Worm (Caenorhabditis elegans) whole organism, young adult: Measurements from ENCODE around the gene hal-3.

Source experiments
- lir-1 ChIP-seq: fragments of 200-800 bp; sonication (Bioruptor generic); conservative IDR thresholded peaks from 2 replicates; pipeline ENCODE4 v1.3.6; 2022; ENCODE audit warnings: missing genetic modification reagents, missing genetic modification characterization, missing compliant biosample characterization
- nfyb-1 ChIP-seq: fragments of 200-800 bp; sonication (Bioruptor generic); IDR thresholded peaks from 2 replicates; pipeline ENCODE4 v1.3.6; 2022; ENCODE audit warnings: missing genetic modification reagents, missing genetic modification characterization, missing compliant biosample characterization
- rec-8 ChIP-seq, 2 experiments: sonication (generic microtip); optimal IDR thresholded peaks; 2 replicates each; lab custom pipeline; 2016; ENCODE audit warnings: mild to moderate bottlenecking in 2 of 2, missing genetic modification characterization in 2 of 2, missing genetic modification reagents in 2 of 2, missing genotype in 2 of 2, missing biosample characterization in 1 of 2, missing compliant biosample characterization in 1 of 2, moderate library complexity in 1 of 2
- snpc-1.3 ChIP-seq: sonication (generic microtip); optimal IDR thresholded peaks from 2 replicates; lab custom pipeline; 2017; ENCODE audit warnings: missing genetic modification characterization, mild to moderate bottlenecking, missing compliant biosample characterization, antibody characterized with exemption, moderate library complexity, missing genotype, missing genetic modification reagents; ENCODE audit not compliant: insufficient read depth
- snpc-4 ChIP-seq, 5 experiments: fragments of 150-350 bp in 1 of 5; sonication (generic microtip) in 4 of 5; optimal IDR thresholded peaks; 2 replicates each; lab custom pipeline; 2014 to 2018; ENCODE audit warnings: missing genetic modification characterization in 5 of 5, missing biosample characterization in 3 of 5, antibody characterized with exemption in 2 of 5, mild to moderate bottlenecking in 2 of 5, missing compliant biosample characterization in 2 of 5, missing genotype in 2 of 5, moderate library complexity in 2 of 5, missing genetic modification reagents in 1 of 5
- tlf-1 ChIP-seq: fragments of 200-800 bp; sonication (Bioruptor generic); optimal IDR thresholded peaks from 2 replicates; lab custom pipeline; 2018; ENCODE audit warnings: mild to moderate bottlenecking, missing genetic modification characterization, missing compliant biosample characterization
- xnd-1 ChIP-seq: sonication (generic microtip); optimal IDR thresholded peaks from 2 replicates; lab custom pipeline; 2016; ENCODE audit warnings: missing genotype, missing genetic modification reagents, missing genetic modification characterization, missing compliant biosample characterization

DNA sequence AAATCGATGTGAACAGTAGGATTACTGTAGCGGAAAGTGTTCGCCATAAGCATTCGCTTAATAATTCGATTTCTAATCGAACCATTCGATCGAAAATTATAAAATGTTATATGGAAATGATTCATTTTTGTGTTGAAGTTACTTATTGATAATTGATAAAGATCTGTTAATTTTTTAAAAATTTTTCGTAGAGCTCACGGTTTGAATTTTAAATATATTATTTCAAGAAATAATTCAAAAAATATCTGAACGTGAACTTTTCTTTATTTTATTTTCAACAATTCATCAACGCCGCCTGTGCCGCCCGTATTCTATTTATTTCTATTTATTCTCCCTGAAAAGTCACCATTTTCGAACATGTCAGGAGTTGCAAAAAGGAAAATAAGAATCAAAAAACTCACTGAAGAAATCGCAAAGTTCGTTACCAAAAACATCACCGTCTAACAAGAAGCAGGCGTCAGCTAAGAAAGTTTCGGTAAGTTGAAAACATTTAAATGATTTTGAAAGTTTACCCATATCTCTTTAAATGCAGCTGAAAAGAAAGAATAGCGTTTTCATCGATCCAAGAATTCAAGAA, 5.5 kb downstream of the hal-3 start, which contains the start of the genes T15H9.5 and T15H9.4:
- TF ChIP-seq snpc-1.3 (tag; lab: Kevin White, UChicago) (no peak), snpc-4 (GFP tag; optimal IDR thresholded peaks at IDR 0.05; lab: Kevin White, UChicago) (no peak), snpc-4 (tag; optimal IDR thresholded peaks at IDR 0.05; lab: Kevin White, UChicago) (no peak), xnd-1 (tag; lab: Kevin White, UChicago) (no peak), nfyb-1 (GFP tag; lab: Robert Waterston, UW) (no peak), tlf-1 (GFP tag; lab: Kevin White, UChicago) (no peak), lir-1 (no peak), rec-8 (tag; optimal IDR thresholded peaks at IDR 0.05; lab: Kevin White, UChicago) (no peak)
